Fruit fly (Drosophila melanogaster): Measurements from ENCODE around the gene nau.

- TF ChIP-seq psq (optimal IDR thresholded peaks at IDR 0.05) (no peak), ttk (optimal IDR thresholded peaks at IDR 0.05) (no peak), insv (optimal IDR thresholded peaks at IDR 0.05) (no peak), h (optimal IDR thresholded peaks at IDR 0.05) (no peak)
These were observed 43.8 kb downstream of the nau start for dm6 chr3R:23674369-23674768.
